Worm (Caenorhabditis elegans): ENCODE measurements around the gene B0250.18.

DNA sequence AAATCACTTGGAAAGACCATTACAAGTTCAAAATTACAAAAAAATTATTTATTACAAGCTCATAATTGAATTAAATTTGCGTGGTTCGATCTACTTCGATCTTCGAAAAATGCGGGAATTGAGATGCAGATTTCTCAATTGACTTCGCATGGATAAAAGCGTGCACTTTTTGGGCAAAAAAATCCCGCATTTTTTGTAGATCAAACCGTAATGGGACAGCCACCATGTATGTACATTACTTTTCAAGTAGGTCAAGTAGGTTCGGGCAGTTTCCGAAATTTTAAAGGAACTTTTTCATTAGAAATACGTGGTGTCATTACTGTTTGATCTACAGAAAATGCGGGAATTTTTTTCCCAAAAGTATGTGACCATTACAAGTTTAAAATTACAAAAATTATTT lies 36.8 kb upstream of the B0250.18 start:
- TF ChIP-seq ama-1 (optimal IDR thresholded peaks at IDR 0.05) (no peak), hmbx-1 (tag; optimal IDR thresholded peaks at IDR 0.05) (no peak), flt-1 (GFP tag; IDR thresholded peaks at IDR 0.05) (no peak), hmg-4 (GFP tag; optimal IDR thresholded peaks at IDR 0.05) (no peak), aly-1 (tag; optimal IDR thresholded peaks at IDR 0.05) (no peak), hnd-1 (tag; optimal IDR thresholded peaks at IDR 0.05) (no peak), pes-1 (GFP tag; IDR thresholded peaks at IDR 0.05) (no peak), tra-4 (tag; optimal IDR thresholded peaks at IDR 0.05) (no peak)
